Fruit fly (Drosophila melanogaster): ENCODE results near the gene CG13689.

DNA sequence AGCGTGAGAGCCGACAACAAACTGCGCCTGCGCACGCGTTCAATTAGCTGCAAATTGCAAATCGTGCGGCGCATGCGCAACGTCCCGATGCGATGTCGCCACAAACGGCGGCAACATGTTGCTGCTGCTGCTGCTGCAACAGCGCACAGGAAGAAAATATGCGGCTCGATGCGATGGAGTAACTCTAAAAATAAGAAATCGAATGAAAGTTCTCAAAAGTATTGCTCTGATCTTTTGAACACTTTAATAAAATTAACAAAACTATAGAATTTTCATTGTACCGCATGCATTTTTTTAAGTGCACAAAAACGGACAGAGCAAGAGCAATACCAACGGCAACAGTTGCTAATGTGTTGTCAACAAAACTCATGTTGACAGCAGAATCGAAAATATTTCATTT is 3.6 kb downstream of the CG13689 start:
- TF ChIP-seq Sp1 (GFP tag; optimal IDR thresholded peaks at IDR 0.05) (peak; percentile 79), dl (GFP tag; optimal IDR thresholded peaks at IDR 0.05; ENCODE audit: insufficient read depth in 1 of 2, partially characterized antibody in 2 of 2) (no peak), OdsH (GFP tag; optimal IDR thresholded peaks at IDR 0.05) (peak; percentile 79), Abd-B (GFP tag; optimal IDR thresholded peaks at IDR 0.05) (no peak), ey (GFP tag; optimal IDR thresholded peaks at IDR 0.05) (peak; percentile 59), HLH106 (tag; optimal IDR thresholded peaks at IDR 0.05) (peak; percentile 85), Hr78 (GFP tag; optimal IDR thresholded peaks at IDR 0.05) (no peak), dsf (GFP tag; optimal IDR thresholded peaks at IDR 0.05; ENCODE audit: borderline replicate concordance) (no peak)
